Fruit fly (Drosophila melanogaster) whole organism, embryonic: ENCODE results near the gene Coa8.

ENCODE experiments used
- ATbp ChIP-seq: fragments of 200-800 bp; sonication (Bioruptor generic); optimal IDR thresholded peaks from 2 replicates; lab custom pipeline; 2017; ENCODE audit warnings: missing biosample characterization, mild to moderate bottlenecking, missing genetic modification characterization, missing genetic modification reagents
- Abd-B ChIP-seq: fragments of 200-800 bp; sonication (Bioruptor generic); optimal IDR thresholded peaks from 2 replicates; lab custom pipeline; 2018; ENCODE audit warnings: missing biosample characterization, mild to moderate bottlenecking, missing genetic modification characterization, moderate library complexity
- Adf1 ChIP-seq: fragments of 200-800 bp; sonication (Bioruptor generic); IDR thresholded peaks from 2 replicates; pipeline ENCODE4 v1.3.6; 2022; ENCODE audit warnings: missing biosample characterization, missing genetic modification characterization
- Antp ChIP-seq: fragments of 200-800 bp; sonication (Bioruptor generic); optimal IDR thresholded peaks from 3 replicates; lab custom pipeline; 2016; ENCODE audit warnings: missing biosample characterization, missing genetic modification characterization
- B-H2 ChIP-seq: fragments of 200-800 bp; sonication (Bioruptor generic); optimal IDR thresholded peaks from 2 replicates; lab custom pipeline; 2018; ENCODE audit warnings: missing biosample characterization, mild to moderate bottlenecking, missing genetic modification characterization
- BtbVII ChIP-seq: fragments of 200-800 bp; sonication (Bioruptor generic); optimal IDR thresholded peaks from 3 replicates; lab custom pipeline; 2017; ENCODE audit warnings: missing biosample characterization, mild to moderate bottlenecking, missing genetic modification characterization
- CG10274 ChIP-seq: fragments of 200-800 bp; sonication (Bioruptor generic); optimal IDR thresholded peaks from 3 replicates; lab custom pipeline; 2017; ENCODE audit warnings: missing biosample characterization, mild to moderate bottlenecking, missing genetic modification characterization
- CG10979 ChIP-seq: fragments of 200-800 bp; sonication (Bioruptor generic); optimal IDR thresholded peaks from 2 replicates; lab custom pipeline; 2018; ENCODE audit warnings: missing biosample characterization, mild to moderate bottlenecking, missing genetic modification characterization, moderate library complexity
- CG11560 ChIP-seq: fragments of 200-800 bp; sonication (Bioruptor generic); IDR thresholded peaks from 3 replicates; pipeline ENCODE4 v1.3.6; 2022; ENCODE audit warnings: missing biosample characterization, missing genetic modification characterization
- CG12659 ChIP-seq: fragments of 200-800 bp; sonication (Bioruptor generic); optimal IDR thresholded peaks from 3 replicates; lab custom pipeline; 2017; ENCODE audit warnings: mild to moderate bottlenecking, missing biosample characterization, missing genetic modification reagents, missing genetic modification characterization
- CG14710 ChIP-seq: fragments of 200-800 bp; sonication (Bioruptor generic); optimal IDR thresholded peaks from 3 replicates; lab custom pipeline; 2019; ENCODE audit warnings: missing biosample characterization, mild to moderate bottlenecking, missing genetic modification characterization, moderate library complexity
- CG15479 ChIP-seq: fragments of 200-800 bp; sonication (Bioruptor generic); optimal IDR thresholded peaks from 3 replicates; lab custom pipeline; 2019; ENCODE audit warnings: missing biosample characterization, mild to moderate bottlenecking, missing genetic modification characterization, moderate library complexity
- CG17359 ChIP-seq: fragments of 200-800 bp; sonication (Bioruptor generic); optimal IDR thresholded peaks from 3 replicates; lab custom pipeline; 2018; ENCODE audit warnings: missing biosample characterization, mild to moderate bottlenecking, missing genetic modification characterization, moderate library complexity
- CG17829 ChIP-seq: fragments of 200-800 bp; optimal IDR thresholded peaks from 2 replicates; lab custom pipeline; 2019; ENCODE audit warnings: missing biosample characterization, mild to moderate bottlenecking, missing genetic modification characterization, moderate library complexity
- CG18262 ChIP-seq: fragments of 200-800 bp; optimal IDR thresholded peaks from 3 replicates; lab custom pipeline; 2019; ENCODE audit warnings: missing biosample characterization, mild to moderate bottlenecking, missing genetic modification characterization, moderate library complexity
- CG2120 ChIP-seq: fragments of 200-800 bp; sonication (Bioruptor generic); optimal IDR thresholded peaks from 3 replicates; lab custom pipeline; 2016; ENCODE audit warnings: missing biosample characterization, missing genetic modification characterization
- CG31388 ChIP-seq: fragments of 200-800 bp; sonication (Bioruptor generic); optimal IDR thresholded peaks from 2 replicates; lab custom pipeline; 2016; ENCODE audit warnings: missing biosample characterization, missing genetic modification characterization
- CG33213 ChIP-seq: fragments of 200-800 bp; sonication (Bioruptor generic); optimal IDR thresholded peaks from 3 replicates; lab custom pipeline; 2016; ENCODE audit warnings: missing biosample characterization, missing genetic modification characterization
- CG33557 ChIP-seq: fragments of 200-800 bp; sonication (Bioruptor generic); optimal IDR thresholded peaks from 2 replicates; lab custom pipeline; 2019; ENCODE audit warnings: missing biosample characterization, mild to moderate bottlenecking, missing genetic modification characterization, moderate library complexity
- CG4424 ChIP-seq: fragments of 200-800 bp; sonication (Bioruptor generic); optimal IDR thresholded peaks from 3 replicates; lab custom pipeline; 2016; ENCODE audit warnings: missing biosample characterization, missing genetic modification characterization
- CG7745 ChIP-seq: fragments of 200-800 bp; sonication (Bioruptor generic); optimal IDR thresholded peaks from 2 replicates; lab custom pipeline; 2018; ENCODE audit warnings: missing biosample characterization, mild to moderate bottlenecking, missing genetic modification characterization, moderate library complexity
- CG8281 ChIP-seq: fragments of 200-800 bp; sonication (Bioruptor generic); optimal IDR thresholded peaks from 2 replicates; lab custom pipeline; 2018; ENCODE audit warnings: missing biosample characterization, mild to moderate bottlenecking, missing genetic modification characterization, moderate library complexity
- CG9609 ChIP-seq: fragments of 200-800 bp; sonication (Bioruptor generic); optimal IDR thresholded peaks from 3 replicates; lab custom pipeline; 2016; ENCODE audit warnings: missing biosample characterization, missing genetic modification characterization
- CG9727 ChIP-seq: fragments of 200-800 bp; sonication (Bioruptor generic); optimal IDR thresholded peaks from 3 replicates; lab custom pipeline; 2017; ENCODE audit warnings: missing biosample characterization, mild to moderate bottlenecking, missing genetic modification characterization
- Drgx ChIP-seq: fragments of 200-800 bp; sonication (Bioruptor generic); IDR thresholded peaks from 2 replicates; pipeline ENCODE4 v1.3.6; 2022; ENCODE audit warnings: missing biosample characterization, missing genetic modification characterization
- Ets97D ChIP-seq: fragments of 200-800 bp; sonication (Bioruptor generic); optimal IDR thresholded peaks from 3 replicates; lab custom pipeline; 2016; ENCODE audit warnings: missing biosample characterization, missing genetic modification characterization
- HLHmδ ChIP-seq: fragments of 200-800 bp; sonication (Bioruptor generic); optimal IDR thresholded peaks from 2 replicates; lab custom pipeline; 2018; ENCODE audit warnings: missing biosample characterization, mild to moderate bottlenecking, missing genetic modification characterization, moderate library complexity
- Hand ChIP-seq: fragments of 200-800 bp; sonication (Bioruptor generic); optimal IDR thresholded peaks from 2 replicates; lab custom pipeline; 2017; ENCODE audit warnings: mild to moderate bottlenecking, missing biosample characterization, missing genetic modification reagents, missing genetic modification characterization
- Hr78 ChIP-seq, 2 experiments: fragments of 200-800 bp in 1 of 2; fragments of >200 bp in 1 of 2; sonication (Bioruptor generic) in 1 of 2; optimal IDR thresholded peaks; 2 replicates each; lab custom pipeline; 2017 to 2019; ENCODE audit warnings: missing biosample characterization in 2 of 2, missing genetic modification characterization in 2 of 2, mild to moderate bottlenecking in 1 of 2, moderate library complexity in 1 of 2
- MBD-R2 ChIP-seq: fragments of 200-800 bp; sonication (Bioruptor generic); IDR thresholded peaks from 2 replicates; pipeline ENCODE4 v1.3.6; 2022; ENCODE audit warnings: missing biosample characterization, missing genetic modification characterization
- NC2α ChIP-seq: fragments of 200-800 bp; sonication (Bioruptor generic); optimal IDR thresholded peaks from 2 replicates; lab custom pipeline; 2016; ENCODE audit warnings: missing biosample characterization, missing genetic modification characterization
- NC2β ChIP-seq: fragments of 200-800 bp; sonication (Bioruptor generic); optimal IDR thresholded peaks from 2 replicates; lab custom pipeline; 2016; ENCODE audit warnings: missing biosample characterization, missing genetic modification characterization
- Six4 ChIP-seq: fragments of 200-800 bp; sonication (Bioruptor generic); optimal IDR thresholded peaks from 2 replicates; lab custom pipeline; 2016; ENCODE audit warnings: missing biosample characterization, missing genetic modification characterization
- Usf ChIP-seq: fragments of 200-800 bp; sonication (Bioruptor generic); optimal IDR thresholded peaks from 2 replicates; lab custom pipeline; 2017; ENCODE audit warnings: missing genotype, missing biosample characterization, missing genetic modification characterization
- Xbp1 ChIP-seq: fragments of 200-800 bp; sonication (Bioruptor generic); optimal IDR thresholded peaks from 3 replicates; lab custom pipeline; 2016; ENCODE audit warnings: missing biosample characterization, mild to moderate bottlenecking, missing genetic modification characterization
- YL-1 ChIP-seq: fragments of 200-800 bp; sonication (Bioruptor generic); optimal IDR thresholded peaks from 3 replicates; lab custom pipeline; 2017; ENCODE audit warnings: missing biosample characterization, mild to moderate bottlenecking, missing genetic modification characterization
- ap ChIP-seq: fragments of 200-800 bp; sonication (Bioruptor generic); IDR thresholded peaks from 2 replicates; pipeline ENCODE4 v1.3.6; 2022; ENCODE audit warnings: missing biosample characterization, missing genetic modification characterization
- btn ChIP-seq: fragments of 200-800 bp; sonication (Bioruptor generic); optimal IDR thresholded peaks from 2 replicates; lab custom pipeline; 2016; ENCODE audit warnings: missing biosample characterization, missing genetic modification characterization
- chm ChIP-seq: fragments of 200-800 bp; sonication (Bioruptor generic); IDR thresholded peaks from 2 replicates; pipeline ENCODE4 v1.3.6; 2022; ENCODE audit warnings: missing biosample characterization, missing genetic modification characterization
- ems ChIP-seq: fragments of 200-800 bp; sonication (Bioruptor generic); optimal IDR thresholded peaks from 3 replicates; lab custom pipeline; 2016; ENCODE audit warnings: missing biosample characterization, missing genetic modification characterization
- fd3F ChIP-seq: fragments of 200-800 bp; sonication (Bioruptor generic); optimal IDR thresholded peaks from 2 replicates; lab custom pipeline; 2018; ENCODE audit warnings: missing biosample characterization, mild to moderate bottlenecking, missing genetic modification characterization, moderate library complexity
- fu2 ChIP-seq: fragments of 200-800 bp; sonication (Bioruptor generic); optimal IDR thresholded peaks from 2 replicates; lab custom pipeline; 2016; ENCODE audit warnings: missing biosample characterization, missing genetic modification characterization
- gt ChIP-seq: fragments of 200-800 bp; sonication (Bioruptor generic); IDR thresholded peaks from 2 replicates; pipeline ENCODE4 v1.3.6; 2022; ENCODE audit warnings: missing biosample characterization, missing genetic modification characterization
- ind ChIP-seq: fragments of 200-800 bp; sonication (Bioruptor generic); optimal IDR thresholded peaks from 3 replicates; lab custom pipeline; 2016; ENCODE audit warnings: missing biosample characterization, missing genetic modification characterization
- nerfin-2 ChIP-seq: fragments of 200-800 bp; sonication (Bioruptor generic); IDR thresholded peaks from 2 replicates; pipeline ENCODE4 v1.3.6; 2022; ENCODE audit warnings: missing biosample characterization, missing genetic modification characterization; ENCODE audit not compliant: partially characterized antibody
- pb ChIP-seq: fragments of 200-800 bp; sonication (Bioruptor generic); optimal IDR thresholded peaks from 3 replicates; lab custom pipeline; 2016; ENCODE audit warnings: missing biosample characterization, missing genetic modification characterization
- pho ChIP-seq: fragments of 200-800 bp; sonication (Bioruptor generic); optimal IDR thresholded peaks from 2 replicates; lab custom pipeline; 2016; ENCODE audit warnings: missing biosample characterization, missing genetic modification characterization
- sim ChIP-seq: fragments of 200-800 bp; sonication (Bioruptor generic); IDR thresholded peaks from 2 replicates; pipeline ENCODE4 v1.3.6; 2022; ENCODE audit warnings: missing biosample characterization, missing genetic modification characterization
- sr ChIP-seq: fragments of 200-800 bp; sonication (Bioruptor generic); IDR thresholded peaks from 3 replicates; pipeline ENCODE4 v1.3.6; 2022; ENCODE audit warnings: missing biosample characterization, missing genetic modification characterization
- ttk ChIP-seq: fragments of 200-800 bp; sonication (Bioruptor generic); IDR thresholded peaks from 2 replicates; pipeline ENCODE4 v2.1.2; 2022; ENCODE audit warnings: missing biosample characterization, missing genetic modification characterization
- zf30C ChIP-seq: fragments of 200-800 bp; sonication (Bioruptor generic); optimal IDR thresholded peaks from 3 replicates; lab custom pipeline; 2018; ENCODE audit warnings: missing biosample characterization, mild to moderate bottlenecking, missing genetic modification characterization

Gene Coa8

DNA sequence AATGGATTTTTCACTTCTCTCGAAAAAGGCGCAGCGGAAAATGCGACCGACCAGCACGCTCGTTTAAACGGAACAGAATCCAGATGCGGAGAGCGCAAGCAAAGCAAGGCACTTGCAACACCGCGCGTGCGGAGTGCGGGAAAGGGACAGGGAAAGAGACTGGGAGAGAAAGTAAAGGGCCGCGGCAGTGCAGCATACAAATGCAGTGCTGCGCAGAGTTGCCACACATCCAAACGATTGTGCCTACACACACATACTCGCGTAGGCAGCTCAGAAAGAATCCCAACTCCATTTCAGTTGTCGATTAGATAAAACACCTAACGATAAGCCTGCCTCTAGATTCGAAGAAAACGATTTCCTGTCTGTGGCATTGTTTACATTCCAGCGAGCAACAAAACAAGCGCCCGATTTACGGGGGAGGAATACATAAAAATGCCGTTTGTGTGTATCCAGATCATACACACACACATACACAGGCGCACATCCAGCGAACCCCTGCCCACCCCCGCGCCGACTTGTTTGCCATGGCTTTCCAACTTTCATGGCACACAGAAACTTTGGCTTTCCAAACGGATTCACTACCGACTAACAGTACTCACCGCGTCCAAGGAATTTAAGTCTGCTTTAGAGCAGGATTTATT lies 19.5 kb downstream of the Coa8 start (continued):
- TF ChIP-seq CG17829 (tag; lab: Kevin White, UChicago) (peak; percentile 37), YL-1 (peak; percentile 43), ems (GFP tag; lab: Kevin White, UChicago) (no peak), Ets97D (GFP tag; lab: Kevin White, UChicago) (no peak), chm (GFP tag; lab: Robert Waterston, UW) (no peak), fd3F (no peak), NC2β (GFP tag; lab: Kevin White, UChicago) (no peak), ap (GFP tag; lab: Robert Waterston, UW) (no peak), CG10274 (no peak), CG8281 (tag; lab: Kevin White, UChicago) (no peak), Drgx (GFP tag; lab: Robert Waterston, UW) (no peak), zf30C (GFP tag; lab: Kevin White, UChicago) (no peak), CG18262 (tag; lab: Kevin White, UChicago) (no peak), ttk (GFP tag; lab: Robert Waterston, UW) (no peak), sr (GFP tag; lab: Robert Waterston, UW) (no peak), CG4424 (no peak), CG9727 (GFP tag; lab: Kevin White, UChicago) (no peak), MBD-R2 (GFP tag; lab: Robert Waterston, UW) (no peak), BtbVII (GFP tag; lab: Kevin White, UChicago) (no peak), Hr78 (GFP tag; optimal IDR thresholded peaks at IDR 0.05; lab: Kevin White, UChicago) (no peak), pho (GFP tag; lab: Kevin White, UChicago) (no peak), gt (no peak), fu2 (GFP tag; lab: Kevin White, UChicago) (no peak), CG31388 (GFP tag; lab: Kevin White, UChicago) (no peak), CG15479 (GFP tag; lab: Kevin White, UChicago) (peak; percentile 99), Abd-B (GFP tag; lab: Kevin White, UChicago) (no peak), B-H2 (no peak), HLHmδ (peak; percentile 36), CG9609 (GFP tag; lab: Kevin White, UChicago) (no peak), ind (GFP tag; lab: Kevin White, UChicago) (no peak), CG33557 (GFP tag; lab: Kevin White, UChicago) (no peak), Antp (no peak), Usf (GFP tag; lab: Kevin White, UChicago) (no peak), Hand (GFP tag; lab: Kevin White, UChicago) (no peak), Six4 (GFP tag; lab: Kevin White, UChicago) (no peak), CG11560 (tag; lab: Robert Waterston, UW) (no peak), CG2120 (no peak), CG12659 (GFP tag; lab: Kevin White, UChicago) (no peak), pb (GFP tag; lab: Kevin White, UChicago) (no peak), ATbp (GFP tag; lab: Kevin White, UChicago) (no peak), CG10979 (tag; lab: Kevin White, UChicago) (no peak), Xbp1 (GFP tag; lab: Kevin White, UChicago) (no peak), CG7745 (tag; lab: Kevin White, UChicago) (no peak), nerfin-2 (GFP tag; lab: Robert Waterston, UW) (no peak), CG17359 (tag; lab: Kevin White, UChicago) (no peak), btn (GFP tag; lab: Kevin White, UChicago) (no peak), sim (GFP tag; lab: Robert Waterston, UW) (no peak), CG14710 (no peak), CG33213 (GFP tag; lab: Kevin White, UChicago) (no peak), NC2α (GFP tag; lab: Kevin White, UChicago) (no peak), Adf1 (GFP tag; lab: Robert Waterston, UW) (0 out of 2 replicates have a peak, but pooled peaks have one; percentile 12)
